Worm (Caenorhabditis elegans): ENCODE results near the gene C25E10.4.

- TF ChIP-seq snpc-4 (tag; optimal IDR thresholded peaks at IDR 0.05) (no peak), nhr-76 (tag; optimal IDR thresholded peaks at IDR 0.05) (no peak), nhr-237 (tag; optimal IDR thresholded peaks at IDR 0.05) (no peak), ama-1 (optimal IDR thresholded peaks at IDR 0.05) (no peak), sptf-1 (tag; optimal IDR thresholded peaks at IDR 0.05) (no peak), aha-1 (tag; optimal IDR thresholded peaks at IDR 0.05) (no peak), efl-1 (optimal IDR thresholded peaks at IDR 0.05) (no peak), efl-1 (GFP tag; optimal IDR thresholded peaks at IDR 0.05 in 1 of 2) (no peak), lin-39 (tag; optimal IDR thresholded peaks at IDR 0.05) (no peak), rnt-1 (tag; optimal IDR thresholded peaks at IDR 0.05) (no peak), aly-2 (tag; optimal IDR thresholded peaks at IDR 0.05) (no peak), ces-1 (GFP tag; optimal IDR thresholded peaks at IDR 0.05) (no peak), mdl-1 (tag; optimal IDR thresholded peaks at IDR 0.05) (no peak)
These were observed 19.9 kb downstream of the C25E10.4 start for ce11 chrV:9053235-9053634.

Data from whole organism, L1 larva.